Fruit fly (Drosophila melanogaster): ENCODE results near the gene mtgo.

The mtgo gene

dm6 chr2L:16544563-16545066 lies at the start of gene mtgo (continued):
- TF ChIP-seq Dref (GFP tag; IDR thresholded peaks at IDR 0.05) (no peak), CG9876 (GFP tag; optimal IDR thresholded peaks at IDR 0.05) (no peak), dm (GFP tag; optimal IDR thresholded peaks at IDR 0.05) (no peak), CG7987 (GFP tag; optimal IDR thresholded peaks at IDR 0.05) (no peak), CG8089 (GFP tag; optimal IDR thresholded peaks at IDR 0.05) (no peak), ci (GFP tag; IDR thresholded peaks at IDR 0.05) (no peak), CG1792 (GFP tag; optimal IDR thresholded peaks at IDR 0.05) (no peak), twi (tag; optimal IDR thresholded peaks at IDR 0.05) (no peak), CG2875 (GFP tag; optimal IDR thresholded peaks at IDR 0.05) (no peak), CG5953 (GFP tag; IDR thresholded peaks at IDR 0.05) (no peak), MBD-R2 (GFP tag; IDR thresholded peaks at IDR 0.05) (no peak), CG17385 (GFP tag; optimal IDR thresholded peaks at IDR 0.05) (peak; percentile 22), Sox100B (GFP tag; optimal IDR thresholded peaks at IDR 0.05) (peak; percentile 51), CG4820 (GFP tag; optimal IDR thresholded peaks at IDR 0.05) (no peak), Dek (tag; optimal IDR thresholded peaks at IDR 0.05) (peak; percentile 21), CG10147 (GFP tag; optimal IDR thresholded peaks at IDR 0.05) (no peak), ranshi (GFP tag; IDR thresholded peaks at IDR 0.05) (no peak), nau (GFP tag; optimal IDR thresholded peaks at IDR 0.05) (peak; percentile 61), Adf1 (GFP tag; IDR thresholded peaks at IDR 0.05) (no peak), CG6254 (GFP tag; optimal IDR thresholded peaks at IDR 0.05) (peak; percentile 43), Dp (GFP tag; optimal IDR thresholded peaks at IDR 0.05) (no peak), vvl (GFP tag; IDR thresholded peaks at IDR 0.05) (no peak), br (optimal IDR thresholded peaks at IDR 0.05) (no peak), Mrtf (GFP tag; IDR thresholded peaks at IDR 0.05) (no peak), sob (GFP tag; IDR thresholded peaks at IDR 0.05) (no peak), Atf3 (GFP tag; optimal IDR thresholded peaks at IDR 0.05) (no peak), Hmx (GFP tag; optimal IDR thresholded peaks at IDR 0.05) (no peak), HmgZ (tag; optimal IDR thresholded peaks at IDR 0.05) (no peak), fd64A (GFP tag; optimal IDR thresholded peaks at IDR 0.05) (no peak), lov (optimal IDR thresholded peaks at IDR 0.05) (no peak), lov (GFP tag; IDR thresholded peaks at IDR 0.05) (no peak), CG4854 (GFP tag; optimal IDR thresholded peaks at IDR 0.05) (no peak), CG13624 (GFP tag; optimal IDR thresholded peaks at IDR 0.05) (no peak), gt (GFP tag; IDR thresholded peaks at IDR 0.05) (no peak), Hey (tag; optimal IDR thresholded peaks at IDR 0.05) (no peak), CG11398 (GFP tag; optimal IDR thresholded peaks at IDR 0.05) (no peak), CG4282 (GFP tag; optimal IDR thresholded peaks at IDR 0.05) (no peak), HLH54F (GFP tag; optimal IDR thresholded peaks at IDR 0.05) (no peak), CG7839 (tag; optimal IDR thresholded peaks at IDR 0.05) (peak; percentile 10), ATbp (GFP tag; optimal IDR thresholded peaks at IDR 0.05) (no peak), CG33557 (GFP tag; optimal IDR thresholded peaks at IDR 0.05) (no peak), CG17612 (GFP tag; IDR thresholded peaks at IDR 0.05) (no peak), fd96Cb (tag; optimal IDR thresholded peaks at IDR 0.05) (peak; percentile 31), mam (GFP tag; optimal IDR thresholded peaks at IDR 0.05) (peak; percentile 36), vnd (GFP tag; IDR thresholded peaks at IDR 0.05; ENCODE audit: partially characterized antibody) (no peak), CG11696 (GFP tag; IDR thresholded peaks at IDR 0.05) (no peak), CG9437 (GFP tag; optimal IDR thresholded peaks at IDR 0.05) (peak; percentile 95), CG6765 (GFP tag; optimal IDR thresholded peaks at IDR 0.05) (peak; percentile 68), insv (GFP tag; optimal IDR thresholded peaks at IDR 0.05) (no peak), Meics (GFP tag; optimal IDR thresholded peaks at IDR 0.05) (peak; percentile 74), CG4328 (GFP tag; optimal IDR thresholded peaks at IDR 0.05) (peak; percentile 11), aop (GFP tag; IDR thresholded peaks at IDR 0.05) (no peak), CG10274 (GFP tag; optimal IDR thresholded peaks at IDR 0.05) (peak; percentile 18)

Data from whole organism, embryonic.